Fruit fly (Drosophila melanogaster): Measurements from ENCODE around the gene CG14109.

- TF ChIP-seq CG15011 (GFP tag; optimal IDR thresholded peaks at IDR 0.05) (no peak), Med (GFP tag) (peak; percentile 62), HLH3B (GFP tag; IDR thresholded peaks at IDR 0.05) (peak; percentile 27; the same call in 1 of the 2 replicates)
Measured at dm6 chr3L:13478339-13479203, 37.9 kb downstream of the CG14109 start.
